Worm (Caenorhabditis elegans) whole organism, L4 larva: ENCODE measurements around the gene Y48E1C.4.

Source experiments
- F26F4.8 ChIP-seq: fragments of 200-800 bp; sonication (Bioruptor generic); conservative IDR thresholded peaks from 2 replicates; pipeline ENCODE4 v1.3.6; 2022; ENCODE audit warnings: missing genetic modification characterization, missing compliant biosample characterization
- F37D6.2 ChIP-seq: sonication (generic microtip); optimal IDR thresholded peaks from 2 replicates; lab custom pipeline; 2016; ENCODE audit warnings: mild to moderate bottlenecking, missing genetic modification characterization, missing compliant biosample characterization
- T26A8.4 ChIP-seq: fragments of 200-800 bp; sonication (Bioruptor generic); IDR thresholded peaks from 2 replicates; pipeline ENCODE4 v1.3.6; 2022; ENCODE audit warnings: missing genetic modification characterization, missing compliant biosample characterization
- Y75B8A.6 ChIP-seq: fragments of 200-800 bp; sonication (Bioruptor generic); IDR thresholded peaks from 2 replicates; pipeline ENCODE4 v1.3.6; 2022; ENCODE audit warnings: missing genetic modification reagents, missing genetic modification characterization, missing compliant biosample characterization
- aly-2 ChIP-seq: sonication (generic microtip); optimal IDR thresholded peaks from 2 replicates; lab custom pipeline; 2018; ENCODE audit warnings: missing biosample characterization, missing genetic modification characterization
- arid-1 ChIP-seq: fragments of 200-800 bp; sonication (Bioruptor generic); conservative IDR thresholded peaks from 2 replicates; pipeline ENCODE4 v1.3.6; 2022; ENCODE audit warnings: missing genetic modification reagents, missing genetic modification characterization, missing compliant biosample characterization
- attf-4 ChIP-seq: sonication (generic microtip); optimal IDR thresholded peaks from 3 replicates; lab custom pipeline; 2017; ENCODE audit warnings: missing biosample characterization, missing genetic modification characterization
- ceh-28 ChIP-seq: fragments of 150-350 bp; optimal IDR thresholded peaks from 2 replicates; lab custom pipeline; 2014; ENCODE audit warnings: missing biosample characterization, missing genetic modification reagents, missing genetic modification characterization
- ceh-32 ChIP-seq: sonication (generic microtip); optimal IDR thresholded peaks from 2 replicates; lab custom pipeline; 2016; ENCODE audit warnings: mild to moderate bottlenecking, missing genetic modification characterization, missing compliant biosample characterization; ENCODE audit not compliant: poor library complexity
- ceh-44 ChIP-seq: fragments of 200-800 bp; sonication (Bioruptor generic); IDR thresholded peaks from 2 replicates; pipeline ENCODE4 v1.3.6; 2022; ENCODE audit warnings: missing genetic modification reagents, missing genetic modification characterization, missing compliant biosample characterization
- ces-1 ChIP-seq: fragments of 150-350 bp; sonication (generic microtip); optimal IDR thresholded peaks from 4 replicates; lab custom pipeline; 2014; ENCODE audit warnings: missing biosample characterization, missing genetic modification reagents, missing genetic modification characterization
- daf-12 ChIP-seq: fragments of 150-350 bp; optimal IDR thresholded peaks from 2 replicates; lab custom pipeline; 2014; ENCODE audit warnings: missing biosample characterization, missing genetic modification reagents, missing genetic modification characterization
- dmd-8 ChIP-seq: fragments of 200-800 bp; sonication (Bioruptor generic); IDR thresholded peaks from 2 replicates; pipeline ENCODE4 v1.3.6; 2022; ENCODE audit warnings: missing genetic modification characterization, missing compliant biosample characterization
- dpl-1 ChIP-seq: fragments of 150-350 bp; optimal IDR thresholded peaks from 2 replicates; lab custom pipeline; 2014; ENCODE audit warnings: missing biosample characterization, missing genetic modification reagents, missing genetic modification characterization
- duxl-1 ChIP-seq: sonication (generic microtip); optimal IDR thresholded peaks from 2 replicates; lab custom pipeline; 2016; ENCODE audit warnings: mild to moderate bottlenecking, missing genetic modification characterization, moderate library complexity, missing compliant biosample characterization; ENCODE audit not compliant: poor library complexity
- dve-1 ChIP-seq: sonication (generic microtip); optimal IDR thresholded peaks from 2 replicates; lab custom pipeline; 2017; ENCODE audit warnings: antibody characterized with exemption, mild to moderate bottlenecking, missing genetic modification characterization, missing compliant biosample characterization; ENCODE audit not compliant: insufficient read depth
- egl-43 ChIP-seq: fragments of 200-800 bp; sonication (Bioruptor generic); IDR thresholded peaks from 2 replicates; pipeline ENCODE4 v1.3.6; 2022; ENCODE audit warnings: missing genetic modification reagents, missing genetic modification characterization, missing compliant biosample characterization
- gei-8 ChIP-seq: fragments of 200-800 bp; sonication (Bioruptor generic); optimal IDR thresholded peaks from 2 replicates; lab custom pipeline; 2018; ENCODE audit warnings: mild to moderate bottlenecking, missing genetic modification characterization, missing compliant biosample characterization
- hmg-1.1 ChIP-seq: fragments of 200-800 bp; sonication (Bioruptor generic); IDR thresholded peaks from 2 replicates; pipeline ENCODE4 v1.3.6; 2022; ENCODE audit warnings: missing genetic modification reagents, missing genetic modification characterization, missing compliant biosample characterization
- lin-15B ChIP-seq: fragments of 150-350 bp; sonication (generic microtip); optimal IDR thresholded peaks from 3 replicates; lab custom pipeline; 2014; ENCODE audit warnings: missing biosample characterization, missing genetic modification characterization
- lin-38 ChIP-seq: fragments of 200-800 bp; sonication (Bioruptor generic); IDR thresholded peaks from 2 replicates; pipeline ENCODE4 v1.3.6; 2022; ENCODE audit warnings: missing genetic modification reagents, missing genetic modification characterization, missing compliant biosample characterization
- lin-39 ChIP-seq: fragments of 150-350 bp; optimal IDR thresholded peaks from 2 replicates; lab custom pipeline; 2014; ENCODE audit warnings: missing biosample characterization, missing genetic modification reagents, missing genetic modification characterization
- madf-9 ChIP-seq: fragments of 200-800 bp; sonication (Bioruptor generic); conservative IDR thresholded peaks from 2 replicates; pipeline ENCODE4 v1.3.6; 2022; ENCODE audit warnings: missing genetic modification reagents, missing genetic modification characterization, missing compliant biosample characterization
- nhr-10 ChIP-seq: fragments of 150-350 bp; optimal IDR thresholded peaks from 2 replicates; lab custom pipeline; 2014; ENCODE audit warnings: missing biosample characterization, missing genetic modification characterization
- nhr-41 ChIP-seq: fragments of 200-800 bp; sonication (Bioruptor generic); IDR thresholded peaks from 2 replicates; pipeline ENCODE4 v1.3.6; 2022; ENCODE audit warnings: missing genetic modification reagents, missing genetic modification characterization, missing compliant biosample characterization
- set-16 ChIP-seq: fragments of 200-800 bp; sonication (Bioruptor generic); IDR thresholded peaks from 2 replicates; pipeline ENCODE4 v1.3.6; 2022; ENCODE audit warnings: missing genetic modification reagents, missing genetic modification characterization, missing compliant biosample characterization
- skn-1 ChIP-seq: fragments of 150-350 bp; optimal IDR thresholded peaks from 2 replicates; lab custom pipeline; 2014; ENCODE audit warnings: missing biosample characterization, missing genetic modification characterization
- snpc-1.2 ChIP-seq: fragments of 200-800 bp; sonication (Bioruptor generic); IDR thresholded peaks from 2 replicates; pipeline ENCODE4 v1.3.6; 2022; ENCODE audit warnings: missing genetic modification reagents, missing genetic modification characterization, missing compliant biosample characterization
- tra-1 ChIP-seq: fragments of 200-800 bp; sonication (Bioruptor generic); IDR thresholded peaks from 2 replicates; pipeline ENCODE4 v1.3.6; 2022; ENCODE audit warnings: missing genetic modification reagents, missing genetic modification characterization, missing compliant biosample characterization
- unc-130 ChIP-seq: sonication (generic microtip); optimal IDR thresholded peaks from 2 replicates; lab custom pipeline; 2016; ENCODE audit warnings: missing genetic modification reagents, missing genetic modification characterization, missing compliant biosample characterization
- unc-62 ChIP-seq, 3 experiments: fragments of 150-350 bp in 1 of 3; sonication (generic microtip); optimal IDR thresholded peaks in 2 of 3; peaks in 1 of 3; 1 replicate in 1 of 3; 2 replicates in 2 of 3; lab custom pipeline; 2014 to 2017; ENCODE audit warnings: missing biosample characterization in 3 of 3, missing genetic modification characterization in 3 of 3, missing genetic modification reagents in 3 of 3, missing genotype in 1 of 3
- vab-7 ChIP-seq: fragments of 200-800 bp; sonication (Bioruptor generic); IDR thresholded peaks from 2 replicates; pipeline ENCODE4 v1.3.6; 2022; ENCODE audit warnings: missing genetic modification reagents, missing genetic modification characterization, missing compliant biosample characterization
- zfp-2 ChIP-seq: sonication (generic microtip); optimal IDR thresholded peaks from 2 replicates; lab custom pipeline; 2016; ENCODE audit warnings: mild to moderate bottlenecking, missing genetic modification characterization, missing compliant biosample characterization
- zip-11 ChIP-seq: fragments of 200-800 bp; sonication (Bioruptor generic); IDR thresholded peaks from 2 replicates; pipeline ENCODE4 v1.3.6; 2022; ENCODE audit warnings: missing genetic modification characterization, missing compliant biosample characterization
- zip-2 ChIP-seq: fragments of 150-350 bp; optimal IDR thresholded peaks from 2 replicates; lab custom pipeline; 2014; ENCODE audit warnings: missing biosample characterization, missing genetic modification characterization
- ztf-7 ChIP-seq: fragments of 150-350 bp; optimal IDR thresholded peaks from 2 replicates; lab custom pipeline; 2014; ENCODE audit warnings: missing biosample characterization, missing genetic modification characterization

Y48E1C.4 gene

DNA sequence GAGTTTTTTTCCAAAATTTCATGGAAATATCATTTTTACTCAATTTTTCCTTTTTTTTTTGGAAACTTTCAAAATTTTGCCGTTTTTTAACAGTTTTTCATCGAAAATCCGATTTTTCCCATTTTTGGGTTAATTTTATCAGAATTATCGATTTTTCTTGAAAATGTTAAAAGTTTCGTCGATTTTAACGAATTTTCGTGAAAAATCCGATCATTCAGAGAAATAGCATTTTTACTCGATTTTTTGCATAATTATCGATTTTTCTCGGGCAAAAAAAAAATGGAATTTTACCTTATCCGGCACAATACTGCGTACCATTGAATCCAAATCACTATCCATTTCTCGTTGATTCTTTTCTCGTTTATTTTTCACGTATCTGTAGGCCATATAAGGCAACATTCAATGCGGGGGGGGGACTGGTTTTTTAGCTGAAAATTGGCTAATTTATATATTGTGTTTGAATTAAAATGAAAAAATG lies 10.6 kb upstream of the Y48E1C.4 start, which contains the start of gene tbc-14:
Gene tbc-14 (minus strand): TSS at position 428 of the 478 bp plus-strand sequence.
- TF ChIP-seq ceh-28 (tag; lab: Kevin White, UChicago) (peak; percentile 44), attf-4 (tag; lab: Kevin White, UChicago) (no peak)

DNA sequence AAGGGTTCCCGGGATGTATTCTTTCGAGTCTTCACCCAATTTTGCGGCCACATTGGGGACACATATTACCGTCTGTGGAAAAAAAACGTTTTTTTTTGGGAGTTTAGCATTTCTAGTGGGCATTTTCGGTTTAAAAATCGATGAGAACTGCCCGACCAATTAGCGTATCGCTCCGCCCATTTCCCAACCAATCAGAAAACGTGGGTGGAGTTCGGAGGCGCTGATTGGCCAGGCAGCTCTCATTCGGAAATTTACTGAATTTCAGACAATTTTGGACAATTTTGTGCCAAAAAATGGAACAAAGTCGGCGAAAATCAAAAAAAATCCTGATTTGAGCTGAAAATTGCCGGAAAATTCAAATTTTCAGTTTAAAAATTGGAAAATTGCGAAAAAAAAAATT lies 10.0 kb upstream of the Y48E1C.4 start:
- TF ChIP-seq lin-15B (tag; lab: Kevin White, UChicago) (no peak), egl-43 (no peak), Y75B8A.6 (GFP tag; lab: Robert Waterston, UW) (no peak), arid-1 (no peak), unc-130 (GFP tag; lab: Kevin White, UChicago) (no peak), ztf-7 (tag; lab: Kevin White, UChicago) (no peak), T26A8.4 (GFP tag; lab: Robert Waterston, UW) (no peak), duxl-1 (tag; lab: Kevin White, UChicago) (no peak), F26F4.8 (GFP tag; lab: Robert Waterston, UW) (no peak), madf-9 (GFP tag; lab: Robert Waterston, UW) (no peak), snpc-1.2 (no peak), aly-2 (tag; lab: Kevin White, UChicago) (no peak)

DNA sequence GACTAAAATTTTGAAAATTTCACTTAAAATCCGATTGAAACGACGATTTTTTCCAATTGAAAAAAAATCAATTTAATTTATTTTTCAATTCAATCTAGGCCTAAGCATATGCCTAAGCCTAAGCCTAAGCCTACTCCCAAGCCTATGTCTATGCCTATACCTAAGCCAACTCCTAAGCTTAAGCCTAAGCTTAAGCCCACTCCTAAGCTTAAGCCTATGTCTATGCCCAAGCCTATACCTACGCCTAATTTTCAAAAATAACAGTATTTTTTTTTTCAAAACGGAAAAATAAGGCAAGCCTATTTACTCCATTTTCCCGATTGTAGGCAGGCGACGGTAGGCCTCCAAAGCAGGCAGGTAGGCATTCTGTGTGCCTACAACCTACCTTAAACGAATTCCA lies 7.7 kb upstream of the Y48E1C.4 start:
- TF ChIP-seq dve-1 = no peak
- no peak for TF ChIP-seq set-16 (GFP tag; lab: Robert Waterston, UW)
- TF ChIP-seq skn-1 (tag; lab: Kevin White, UChicago) = no peak
- TF ChIP-seq egl-43 = no peak
- TF ChIP-seq gei-8 (GFP tag; lab: Kevin White, UChicago) = no peak
- TF ChIP-seq snpc-1.2 = no peak
- no peak for TF ChIP-seq nhr-41
- no peak for TF ChIP-seq zfp-2 (tag; lab: Kevin White, UChicago)
- no peak for TF ChIP-seq ceh-44
- TF ChIP-seq zip-11 = no peak
- no peak for TF ChIP-seq lin-39

DNA sequence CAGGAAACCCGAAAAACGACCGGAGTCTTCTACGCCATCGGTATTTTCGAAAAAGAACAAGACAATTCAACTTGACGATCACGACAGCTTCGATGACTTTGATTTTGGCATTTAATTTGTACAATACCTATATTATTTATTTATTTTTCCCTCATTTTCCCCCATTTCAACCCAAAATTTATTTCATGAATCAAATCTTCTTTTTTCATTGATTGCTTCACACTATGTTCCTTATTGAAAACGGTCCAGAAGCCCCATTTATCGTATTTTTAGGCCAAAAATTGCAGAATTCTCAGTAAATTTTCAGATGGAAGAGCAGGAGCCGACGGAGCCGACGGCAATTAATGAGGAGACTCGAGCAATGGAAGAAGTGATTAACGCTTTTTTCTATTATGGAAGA lies 12.4 kb downstream of the Y48E1C.4 start, which contains the start of gene Y48E1C.2:
Gene Y48E1C.2 (plus strand): TSS at position 301 of the 400 bp plus-strand sequence.
- TF ChIP-seq ceh-44 = no peak
- no peak for TF ChIP-seq F26F4.8 (GFP tag; lab: Robert Waterston, UW)
- TF ChIP-seq madf-9 (GFP tag; lab: Robert Waterston, UW) = no peak
- TF ChIP-seq lin-38 = no peak
- TF ChIP-seq vab-7 (GFP tag; lab: Robert Waterston, UW) = no peak
- no peak for TF ChIP-seq dpl-1
- no peak for TF ChIP-seq daf-12 (tag; lab: Kevin White, UChicago)
- no peak for TF ChIP-seq zip-2 (tag; lab: Kevin White, UChicago)
- TF ChIP-seq unc-62 (GFP tag; optimal IDR thresholded peaks at IDR 0.05 in 1 of 2; lab: Kevin White, UChicago) = no peak
- no peak for TF ChIP-seq unc-62 (tag; optimal IDR thresholded peaks at IDR 0.05; lab: Kevin White, UChicago)
- TF ChIP-seq tra-1 = no peak
- TF ChIP-seq hmg-1.1 = no peak
- no peak for TF ChIP-seq ces-1 (GFP tag; lab: Kevin White, UChicago)
- no peak for TF ChIP-seq nhr-10 (tag; lab: Kevin White, UChicago)
- no peak for TF ChIP-seq F37D6.2 (tag; lab: Kevin White, UChicago)
- TF ChIP-seq snpc-1.2 = no peak
- no peak for TF ChIP-seq ceh-32 (tag; lab: Kevin White, UChicago)
- TF ChIP-seq dmd-8 (GFP tag; lab: Robert Waterston, UW) = no peak
